Fruit fly (Drosophila melanogaster) whole organism: ENCODE measurements around the gene Kr-h1.

ENCODE experiments used
- CG8478 ChIP-seq: fragments of >200 bp; optimal IDR thresholded peaks from 2 replicates; lab custom pipeline; 2018; ENCODE audit warnings: inconsistent platforms
- Dll ChIP-seq: fragments of >200 bp; optimal IDR thresholded peaks from 2 replicates; lab custom pipeline; 2017
- EcR ChIP-seq, 2 experiments: fragments of >200 bp; optimal IDR thresholded peaks; 2 replicates each; lab custom pipeline; 2017; ENCODE audit warnings: missing biosample characterization in 2 of 2, missing genetic modification characterization in 2 of 2, missing genetic modification reagents in 2 of 2
- pan ChIP-seq: fragments of >200 bp; optimal IDR thresholded peaks from 2 replicates; lab custom pipeline; 2017
- psq ChIP-seq: fragments of >200 bp; optimal IDR thresholded peaks from 2 replicates; lab custom pipeline; 2017
- usp ChIP-seq: fragments of >200 bp; optimal IDR thresholded peaks from 2 replicates; lab custom pipeline; 2017; ENCODE audit warnings: missing biosample characterization, missing genetic modification characterization, mixed read lengths

Gene Kr-h1

DNA sequence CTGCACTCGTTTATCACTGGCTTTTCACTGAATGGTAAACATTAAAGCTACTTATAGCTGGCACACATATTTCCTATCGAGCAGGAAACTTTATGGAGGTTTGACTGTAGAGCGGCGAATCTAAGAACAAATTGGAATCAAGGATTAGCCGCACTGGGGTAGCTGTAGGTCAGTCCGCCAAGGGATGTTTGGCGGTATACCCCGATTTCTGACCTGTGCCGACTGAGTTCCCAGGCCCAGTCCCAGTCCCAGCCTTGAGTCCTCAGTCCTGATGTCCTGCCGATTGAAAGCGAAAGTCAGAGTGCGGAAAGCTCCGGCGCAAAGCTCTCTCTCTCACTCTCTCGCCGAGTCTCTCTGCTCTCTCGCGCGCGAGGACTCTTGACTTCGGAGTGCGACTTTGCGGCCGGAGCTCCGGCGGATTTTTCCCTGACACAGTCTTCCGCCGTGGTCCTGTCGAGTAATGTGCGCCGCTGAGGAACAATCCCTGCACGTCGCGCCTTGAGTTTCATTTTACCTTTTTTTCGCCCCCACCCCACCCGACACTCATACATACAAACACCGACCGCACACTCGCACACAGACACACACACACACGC lies 28.4 kb upstream of the Kr-h1 start, which contains the start of gene CG13995:
TSS of gene CG13995 (plus strand) at position 429 of the 596 bp plus-strand sequence.
- TF ChIP-seq pan (lab: Kevin White, UChicago): no peak
- no peak for TF ChIP-seq usp (GFP tag; lab: Kevin White, UChicago)
- TF ChIP-seq Dll (lab: Kevin White, UChicago): no peak
- TF ChIP-seq CG8478 (lab: Kevin White, UChicago): no peak
- TF ChIP-seq EcR (GFP tag; optimal IDR thresholded peaks at IDR 0.05; lab: Kevin White, UChicago): no peak
- no peak for TF ChIP-seq psq

DNA sequence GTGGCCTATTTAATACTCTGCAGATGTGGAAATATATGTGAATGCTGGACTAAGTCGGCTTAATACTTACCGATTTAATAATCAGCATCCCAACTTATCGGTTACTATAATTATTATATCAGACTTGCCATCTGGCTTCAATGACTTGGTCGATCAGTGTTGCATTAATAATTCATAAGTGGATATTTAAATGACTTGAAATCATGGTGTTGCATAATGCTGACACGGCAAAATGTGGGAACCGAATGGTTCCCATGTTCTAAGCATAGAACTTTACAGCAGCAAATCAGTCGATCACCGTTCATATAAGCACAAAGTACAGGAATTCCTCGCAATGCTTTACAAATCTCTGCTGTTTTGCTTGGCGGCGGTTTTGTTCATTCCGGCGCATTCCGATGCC lies 22.2 kb upstream of the Kr-h1 start, which contains the start of gene CG34180:
TSS of gene CG34180 (plus strand) at position 301 of the 400 bp plus-strand sequence.
- no peak for TF ChIP-seq EcR (GFP tag; optimal IDR thresholded peaks at IDR 0.05; lab: Kevin White, UChicago)

DNA sequence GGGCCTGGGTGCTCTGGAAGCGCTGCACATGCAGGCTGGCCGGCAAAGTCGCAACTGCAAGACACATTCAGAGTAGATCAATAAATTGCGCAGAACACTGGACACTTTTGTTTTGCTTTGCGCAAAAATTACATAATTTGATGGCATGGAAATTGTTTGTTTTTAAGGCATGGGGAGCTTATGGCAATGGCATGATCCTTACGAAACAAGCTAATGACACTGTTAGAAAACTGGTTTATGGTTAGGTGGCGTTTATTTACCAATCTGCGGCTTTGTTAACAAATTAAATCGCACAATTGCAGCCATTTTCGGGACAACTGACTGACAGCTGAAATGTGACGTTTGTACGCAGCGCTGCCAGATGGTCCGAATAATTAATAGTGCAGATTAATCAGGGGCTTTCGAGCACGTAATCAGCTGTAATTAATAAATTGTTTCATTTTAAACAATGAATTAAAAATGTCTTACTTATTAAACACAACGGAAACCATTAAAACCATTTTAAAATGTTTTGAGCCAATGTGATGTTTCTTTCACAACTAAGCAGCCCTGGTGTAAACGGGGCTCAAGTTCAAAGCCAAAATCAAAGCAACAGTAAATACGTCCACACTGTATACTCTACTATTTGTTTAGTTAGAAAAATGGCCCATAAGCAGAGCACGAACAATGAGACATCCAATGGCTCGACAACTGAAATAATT lies 19.9 kb upstream of the Kr-h1 start, which contains the start of the genes ND-51 and CG13994:
TSS of gene ND-51 (minus strand) at position 376 of the 701 bp plus-strand sequence.
TSS of gene CG13994 (plus strand) at position 608 of the 701 bp plus-strand sequence.
- TF ChIP-seq pan (lab: Kevin White, UChicago) (no peak), usp (GFP tag; lab: Kevin White, UChicago) (no peak), psq (no peak), Dll (lab: Kevin White, UChicago) (no peak), EcR (GFP tag; optimal IDR thresholded peaks at IDR 0.05; lab: Kevin White, UChicago) (no peak), CG8478 (lab: Kevin White, UChicago) (no peak)

DNA sequence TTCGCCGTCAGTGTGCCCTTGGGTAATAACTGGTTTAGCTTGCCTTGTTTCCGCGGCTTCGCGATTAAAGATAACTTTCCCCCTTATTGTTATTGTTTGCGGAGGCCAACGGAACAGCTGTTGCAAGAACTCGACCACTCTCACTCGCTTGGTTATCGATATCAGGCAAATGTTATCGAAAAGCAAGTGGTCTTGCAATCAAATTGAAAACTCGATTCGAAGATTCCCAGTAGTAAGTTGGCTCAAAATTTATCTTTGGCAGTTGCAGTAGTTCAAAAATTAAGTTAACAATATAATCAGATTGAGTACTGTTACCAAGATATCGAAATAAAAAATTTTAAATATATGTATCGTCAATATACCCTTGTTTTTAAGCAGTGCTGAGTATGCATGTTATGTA lies 16.6 kb upstream of the Kr-h1 start, which contains the start of the genes Fbw5 and CG9147:
TSS of gene Fbw5 (minus strand) at position 131 of the 400 bp plus-strand sequence.
TSS of gene CG9147 (plus strand) at position 175 of the 400 bp plus-strand sequence.
- TF ChIP-seq psq (no peak), Dll (lab: Kevin White, UChicago) (no peak), pan (lab: Kevin White, UChicago) (peak; percentile 97), usp (GFP tag; lab: Kevin White, UChicago) (no peak)

DNA sequence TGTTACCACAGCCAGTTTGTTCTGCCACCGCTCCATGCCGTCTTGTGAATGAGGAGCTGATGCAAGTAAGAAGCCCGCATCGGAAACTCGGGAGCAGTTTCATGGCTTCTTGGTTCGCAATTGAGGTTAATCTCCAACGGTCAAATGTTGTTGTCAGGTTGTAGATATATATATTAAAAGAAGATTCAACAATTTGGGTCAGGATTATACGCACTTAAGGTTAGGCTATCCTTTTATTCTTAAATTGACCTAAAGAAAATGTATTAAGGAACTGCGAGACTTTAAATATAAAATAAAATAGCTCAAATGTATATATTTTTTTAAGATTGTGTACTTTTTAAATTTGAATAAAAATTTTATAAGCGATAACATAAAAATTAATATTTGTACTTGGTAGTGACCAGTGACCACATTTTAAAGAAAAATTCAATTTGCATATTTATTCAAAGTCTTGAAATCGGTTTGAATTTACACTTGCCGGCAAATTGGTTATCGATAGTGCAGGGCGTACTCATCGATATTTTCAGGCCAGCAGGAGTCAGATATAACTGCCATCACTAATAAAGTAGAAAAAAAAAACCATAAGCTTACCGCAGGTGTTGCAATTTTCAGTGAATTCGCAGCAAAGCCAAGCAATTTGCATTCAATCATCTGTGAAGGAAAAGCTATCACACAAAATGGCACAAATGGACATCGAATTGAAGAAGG lies 13.7 kb upstream of the Kr-h1 start, which contains the start of the genes CG9150 and Pfdn1:
TSS of gene CG9150 (minus strand) at position 51 of the 708 bp plus-strand sequence.
TSS of gene Pfdn1 (plus strand) at position 536 of the 708 bp plus-strand sequence.
- TF ChIP-seq CG8478 (lab: Kevin White, UChicago) (no peak), usp (GFP tag; lab: Kevin White, UChicago) (no peak), pan (lab: Kevin White, UChicago) (no peak), EcR (GFP tag; optimal IDR thresholded peaks at IDR 0.05; lab: Kevin White, UChicago) (no peak), psq (no peak), Dll (lab: Kevin White, UChicago) (no peak)

DNA sequence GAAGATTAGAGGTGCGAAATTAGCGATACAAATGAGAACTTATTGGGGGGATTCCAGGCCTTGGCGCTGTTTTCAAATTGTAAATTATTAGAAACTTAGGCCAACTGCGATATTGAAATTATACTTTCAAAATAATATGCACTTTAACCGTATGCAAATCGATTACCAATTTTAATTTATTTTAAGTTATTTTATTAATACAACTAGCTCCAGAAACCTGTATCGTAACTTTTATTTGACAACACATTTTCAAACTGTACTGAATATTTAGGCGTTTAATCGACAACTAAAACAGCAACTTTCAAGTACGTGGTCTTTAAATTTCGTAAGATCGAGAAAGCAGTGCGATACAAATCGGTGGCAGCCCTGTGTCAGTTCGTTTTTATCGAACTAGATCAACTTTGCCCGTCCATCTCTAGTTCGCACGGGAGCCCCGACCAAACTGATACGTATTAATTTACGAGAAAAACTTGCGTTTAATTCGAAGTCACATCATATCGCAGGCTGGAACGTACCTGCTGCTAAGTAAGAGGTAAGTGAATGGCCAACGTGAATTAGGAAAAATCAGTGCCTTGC lies 11.7 kb upstream of the Kr-h1 start, which contains the start of the genes CG9154 and Kr-h2:
TSS of gene CG9154 (minus strand) at position 31 of the 576 bp plus-strand sequence.
TSS of gene Kr-h2 (plus strand) at position 335 of the 576 bp plus-strand sequence.
- no peak for TF ChIP-seq CG8478 (lab: Kevin White, UChicago)
- TF ChIP-seq Dll (lab: Kevin White, UChicago): no peak
- no peak for TF ChIP-seq EcR (GFP tag; optimal IDR thresholded peaks at IDR 0.05; lab: Kevin White, UChicago)
- TF ChIP-seq pan (lab: Kevin White, UChicago): no peak
- no peak for TF ChIP-seq psq
- TF ChIP-seq usp (GFP tag; lab: Kevin White, UChicago): no peak

DNA sequence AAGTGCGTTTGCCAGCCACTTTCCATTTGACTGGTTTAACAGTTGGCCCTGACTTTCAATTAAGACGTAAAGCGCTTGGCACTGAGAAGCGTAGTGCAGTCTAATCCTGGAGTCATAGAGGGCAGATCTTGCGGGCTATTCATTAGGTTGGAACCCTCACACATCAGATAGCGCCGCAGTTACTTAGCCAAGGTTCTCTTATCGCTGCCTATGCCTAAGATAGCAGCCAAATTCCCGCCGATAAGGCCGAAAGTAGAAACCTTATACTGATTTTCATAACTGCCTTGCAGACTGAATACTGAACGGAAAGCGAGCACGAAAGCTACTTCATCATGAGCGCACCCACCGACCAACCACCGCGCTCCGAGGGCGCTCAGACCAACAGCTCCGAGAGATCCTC lies 10.3 kb upstream of the Kr-h1 start:
- TF ChIP-seq pan (lab: Kevin White, UChicago) (no peak), Dll (lab: Kevin White, UChicago) (no peak), usp (GFP tag; lab: Kevin White, UChicago) (no peak), EcR (GFP tag; optimal IDR thresholded peaks at IDR 0.05; lab: Kevin White, UChicago) (no peak), CG8478 (lab: Kevin White, UChicago) (no peak), psq (no peak)

DNA sequence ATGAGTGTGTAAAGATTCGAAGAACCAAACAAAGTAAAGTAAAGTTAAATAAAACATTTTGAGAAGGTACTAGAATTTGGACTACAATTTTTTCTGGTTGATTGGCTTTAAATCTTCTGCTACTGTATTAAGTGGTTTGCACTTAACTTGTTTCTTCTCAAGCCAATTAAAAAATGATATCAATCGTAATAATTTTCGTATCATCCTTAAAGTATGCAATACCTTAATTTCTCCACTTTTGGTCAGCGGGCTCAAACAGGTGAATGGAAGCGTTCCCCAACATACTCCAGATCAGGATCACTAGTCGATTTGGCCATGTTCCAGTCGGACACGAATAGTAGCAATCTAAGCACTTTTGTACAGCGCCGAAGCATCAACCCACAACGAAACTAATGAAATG lies 8.5 kb upstream of the Kr-h1 start:
- no peak for TF ChIP-seq EcR (GFP tag; optimal IDR thresholded peaks at IDR 0.05; lab: Kevin White, UChicago)
- TF ChIP-seq psq: no peak
- no peak for TF ChIP-seq pan (lab: Kevin White, UChicago)
- no peak for TF ChIP-seq CG8478 (lab: Kevin White, UChicago)

DNA sequence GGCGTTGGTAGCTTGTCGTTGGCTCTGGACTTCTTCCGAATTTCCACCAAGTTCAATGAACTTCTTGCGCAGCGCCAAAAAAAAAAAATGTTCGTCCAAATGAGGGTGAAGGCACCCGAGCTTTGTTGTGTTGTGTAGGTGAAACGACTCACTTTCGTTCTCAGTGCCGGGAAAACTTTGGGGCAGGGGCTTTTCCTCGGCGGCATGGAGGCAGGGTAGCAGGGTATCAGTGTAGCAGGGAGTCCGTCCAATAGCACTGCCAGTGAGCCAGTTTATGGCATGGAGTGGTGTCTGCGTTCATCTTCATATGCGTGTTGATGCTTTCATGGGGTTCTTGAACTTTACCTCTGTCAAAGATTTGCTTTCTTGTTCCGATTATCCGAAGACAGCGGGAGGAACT lies 8.1 kb upstream of the Kr-h1 start:
- TF ChIP-seq CG8478 (lab: Kevin White, UChicago) (no peak), usp (GFP tag; lab: Kevin White, UChicago) (no peak), EcR (GFP tag; optimal IDR thresholded peaks at IDR 0.05; lab: Kevin White, UChicago) (no peak), psq (no peak), pan (lab: Kevin White, UChicago) (no peak), Dll (lab: Kevin White, UChicago) (no peak)

DNA sequence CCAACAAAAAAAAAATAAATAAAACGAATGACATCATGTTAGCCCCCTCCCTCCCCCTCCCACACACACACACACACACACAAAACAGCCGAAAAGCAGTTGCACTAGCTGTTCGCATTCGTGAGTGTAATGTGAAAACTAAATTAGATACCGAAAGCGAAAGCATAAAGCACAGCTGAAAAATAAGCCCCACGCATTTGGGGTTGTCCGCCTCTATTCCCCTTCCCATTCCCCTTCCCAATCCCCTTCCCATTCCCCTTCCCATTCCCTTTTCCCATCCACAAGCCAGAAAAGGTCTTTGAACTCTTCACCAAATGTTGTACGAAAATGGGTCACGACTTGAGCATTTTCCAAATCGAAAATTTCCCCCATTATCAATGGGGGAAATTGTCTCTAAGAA lies 7.1 kb upstream of the Kr-h1 start:
- TF ChIP-seq pan (lab: Kevin White, UChicago): no peak
- no peak for TF ChIP-seq CG8478 (lab: Kevin White, UChicago)

DNA sequence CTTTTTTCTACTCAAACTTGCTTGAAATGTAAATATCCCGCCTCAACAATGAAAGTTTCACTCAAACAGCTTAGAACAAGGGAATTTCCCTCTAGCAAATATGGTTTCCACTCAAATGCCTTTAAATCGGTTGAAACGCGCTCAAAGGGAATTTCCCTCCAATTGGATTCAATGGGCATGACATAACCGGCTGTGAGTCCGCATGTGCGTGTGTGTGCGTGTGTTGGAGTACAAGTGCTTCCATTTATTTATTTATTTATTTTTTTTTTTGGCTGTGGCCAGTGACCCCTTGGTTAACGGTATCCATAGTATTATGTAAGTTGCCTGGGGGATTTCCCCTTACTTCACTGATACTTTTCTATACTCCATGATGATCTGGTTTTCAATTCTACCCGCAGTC lies 6.3 kb upstream of the Kr-h1 start:
- TF ChIP-seq EcR (GFP tag; optimal IDR thresholded peaks at IDR 0.05; lab: Kevin White, UChicago): no peak
- no peak for TF ChIP-seq usp (GFP tag; lab: Kevin White, UChicago)
- no peak for TF ChIP-seq Dll (lab: Kevin White, UChicago)
- no peak for TF ChIP-seq psq
- TF ChIP-seq CG8478 (lab: Kevin White, UChicago): no peak
- no peak for TF ChIP-seq pan (lab: Kevin White, UChicago)
